Fruit fly (Drosophila melanogaster) whole organism, embryonic: Measurements from ENCODE around the gene ida.
A peak's percentile ranks its signal among the peaks of the same experiment; 100 is the strongest.

Source experiments
- Aef1 ChIP-seq: fragments of 200-800 bp; sonication (Bioruptor generic); IDR thresholded peaks from 3 replicates; pipeline ENCODE4 v1.3.6; 2022; ENCODE audit warnings: missing biosample characterization, missing genetic modification characterization
- Atf-2 ChIP-seq: fragments of 200-800 bp; sonication (Bioruptor generic); optimal IDR thresholded peaks from 2 replicates; lab custom pipeline; 2016; ENCODE audit warnings: missing biosample characterization, missing genetic modification characterization
- CG10654 ChIP-seq: fragments of 200-800 bp; sonication (Bioruptor generic); optimal IDR thresholded peaks from 2 replicates; lab custom pipeline; 2016; ENCODE audit warnings: missing biosample characterization, missing genetic modification characterization
- CG14441 ChIP-seq: fragments of 200-800 bp; sonication (Bioruptor generic); IDR thresholded peaks from 2 replicates; pipeline ENCODE4 v1.3.6; 2022; ENCODE audit warnings: missing biosample characterization, missing genetic modification characterization
- CG1647 ChIP-seq: fragments of 200-800 bp; sonication (Bioruptor generic); optimal IDR thresholded peaks from 3 replicates; lab custom pipeline; 2016; ENCODE audit warnings: missing biosample characterization, missing genetic modification characterization
- CG16779 ChIP-seq: fragments of 200-800 bp; sonication (Bioruptor generic); IDR thresholded peaks from 2 replicates; pipeline ENCODE4 v1.3.6; 2022; ENCODE audit warnings: missing biosample characterization, missing genetic modification characterization
- CG18011 ChIP-seq: fragments of 200-800 bp; sonication (Bioruptor generic); optimal IDR thresholded peaks from 2 replicates; lab custom pipeline; 2017; ENCODE audit warnings: missing biosample characterization, missing genetic modification characterization, mild to moderate bottlenecking, moderate library complexity, missing genotype
- CG18619 ChIP-seq: fragments of 200-800 bp; sonication (Bioruptor generic); optimal IDR thresholded peaks from 3 replicates; lab custom pipeline; 2017; ENCODE audit warnings: missing biosample characterization, mild to moderate bottlenecking, missing genetic modification characterization
- CG2678 ChIP-seq: fragments of 200-800 bp; sonication (Bioruptor generic); optimal IDR thresholded peaks from 3 replicates; lab custom pipeline; 2019; ENCODE audit warnings: missing biosample characterization, mild to moderate bottlenecking, missing genetic modification characterization, moderate library complexity
- CG3838 ChIP-seq: fragments of 200-800 bp; sonication (Bioruptor generic); optimal IDR thresholded peaks from 3 replicates; lab custom pipeline; 2016; ENCODE audit warnings: missing biosample characterization, missing genetic modification characterization
- CG3995 ChIP-seq: fragments of 200-800 bp; sonication (Bioruptor generic); optimal IDR thresholded peaks from 3 replicates; lab custom pipeline; 2016; ENCODE audit warnings: missing biosample characterization, missing genetic modification characterization
- CG4282 ChIP-seq: fragments of 200-800 bp; sonication (Bioruptor generic); optimal IDR thresholded peaks from 2 replicates; lab custom pipeline; 2016; ENCODE audit warnings: missing biosample characterization, missing genetic modification characterization
- CG4820 ChIP-seq: fragments of 200-800 bp; sonication (Bioruptor generic); optimal IDR thresholded peaks from 3 replicates; lab custom pipeline; 2016; ENCODE audit warnings: missing biosample characterization, missing genetic modification characterization
- CG6654 ChIP-seq: fragments of 200-800 bp; sonication (Bioruptor generic); optimal IDR thresholded peaks from 2 replicates; lab custom pipeline; 2017; ENCODE audit warnings: missing biosample characterization, mild to moderate bottlenecking, missing genetic modification characterization
- CG6791 ChIP-seq: fragments of 200-800 bp; sonication (Bioruptor generic); IDR thresholded peaks from 3 replicates; pipeline ENCODE4 v1.3.6; 2022; ENCODE audit warnings: missing biosample characterization, missing genetic modification characterization; ENCODE audit not compliant: partially characterized antibody
- CG7372 ChIP-seq: fragments of 200-800 bp; sonication (Bioruptor generic); IDR thresholded peaks from 2 replicates; pipeline ENCODE4 v1.3.6; 2022; ENCODE audit warnings: missing biosample characterization, missing genetic modification characterization
- CG8388 ChIP-seq: fragments of 200-800 bp; sonication (Bioruptor generic); optimal IDR thresholded peaks from 2 replicates; lab custom pipeline; 2019; ENCODE audit warnings: missing biosample characterization, mild to moderate bottlenecking, missing genetic modification characterization, moderate library complexity
- CrebB ChIP-seq: fragments of 200-800 bp; sonication (Bioruptor generic); optimal IDR thresholded peaks from 3 replicates; lab custom pipeline; 2018; ENCODE audit warnings: missing biosample characterization, mild to moderate bottlenecking, missing genetic modification characterization
- Dad ChIP-seq: fragments of 200-800 bp; sonication (Bioruptor generic); optimal IDR thresholded peaks from 3 replicates; lab custom pipeline; 2016; ENCODE audit warnings: missing biosample characterization, missing genetic modification characterization
- Dip2 ChIP-seq: fragments of 200-800 bp; sonication (Bioruptor generic); IDR thresholded peaks from 2 replicates; pipeline ENCODE4 v1.3.6; 2022; ENCODE audit warnings: missing biosample characterization, missing genetic modification characterization
- Dp ChIP-seq: fragments of 200-800 bp; sonication (Bioruptor generic); optimal IDR thresholded peaks from 2 replicates; lab custom pipeline; 2018; ENCODE audit warnings: missing biosample characterization, mild to moderate bottlenecking, missing genetic modification characterization, moderate library complexity
- Ets65A ChIP-seq: fragments of 200-800 bp; sonication (Bioruptor generic); peaks from one replicate; lab custom pipeline; 2016; ENCODE audit warnings: missing biosample characterization, missing genetic modification characterization
- Ets97D ChIP-seq: fragments of 200-800 bp; sonication (Bioruptor generic); optimal IDR thresholded peaks from 3 replicates; lab custom pipeline; 2016; ENCODE audit warnings: missing biosample characterization, missing genetic modification characterization
- Fer3 ChIP-seq: fragments of 200-800 bp; sonication (Bioruptor generic); optimal IDR thresholded peaks from 2 replicates; lab custom pipeline; 2018; ENCODE audit warnings: missing biosample characterization, mild to moderate bottlenecking, missing genetic modification characterization, moderate library complexity
- Gug ChIP-seq: fragments of 200-800 bp; sonication (Bioruptor generic); IDR thresholded peaks from 4 replicates; pipeline ENCODE4 v1.3.6; 2022; ENCODE audit warnings: missing biosample characterization, missing genetic modification characterization
- HLH4C ChIP-seq: fragments of 200-800 bp; sonication (Bioruptor generic); IDR thresholded peaks from 3 replicates; pipeline ENCODE4 v1.3.6; 2022; ENCODE audit warnings: missing biosample characterization, missing genetic modification characterization; ENCODE audit not compliant: partially characterized antibody
- Hey ChIP-seq: fragments of 200-800 bp; sonication (Bioruptor generic); optimal IDR thresholded peaks from 3 replicates; lab custom pipeline; 2018; ENCODE audit warnings: missing biosample characterization, mild to moderate bottlenecking, missing genetic modification characterization
- Mrtf ChIP-seq: fragments of 200-800 bp; sonication (Bioruptor generic); IDR thresholded peaks from 3 replicates; pipeline ENCODE4 v1.3.6; 2022; ENCODE audit warnings: missing biosample characterization, missing genetic modification characterization
- NC2β ChIP-seq: fragments of 200-800 bp; sonication (Bioruptor generic); optimal IDR thresholded peaks from 2 replicates; lab custom pipeline; 2016; ENCODE audit warnings: missing biosample characterization, missing genetic modification characterization
- NFAT ChIP-seq: fragments of 200-800 bp; sonication (Bioruptor generic); IDR thresholded peaks from 2 replicates; pipeline ENCODE4 v1.3.6; 2022; ENCODE audit warnings: missing biosample characterization, missing genetic modification characterization
- Nf-YB ChIP-seq: fragments of 200-800 bp; sonication (Bioruptor generic); optimal IDR thresholded peaks from 3 replicates; lab custom pipeline; 2019; ENCODE audit warnings: missing biosample characterization, mild to moderate bottlenecking, missing genetic modification characterization, moderate library complexity
- Optix ChIP-seq: fragments of 200-800 bp; sonication (Bioruptor generic); IDR thresholded peaks from 3 replicates; pipeline ENCODE4 v1.3.6; 2022; ENCODE audit warnings: missing biosample characterization, missing genetic modification characterization
- Sin3A ChIP-seq: fragments of >200 bp; optimal IDR thresholded peaks from 2 replicates; lab custom pipeline; 2018
- ase ChIP-seq: fragments of 200-800 bp; sonication (Bioruptor generic); IDR thresholded peaks from 3 replicates; pipeline ENCODE4 v1.3.6; 2022; ENCODE audit warnings: missing biosample characterization, missing genetic modification characterization
- bcd ChIP-seq: fragments of 200-800 bp; sonication (Bioruptor generic); optimal IDR thresholded peaks from 2 replicates; lab custom pipeline; 2017; ENCODE audit warnings: missing biosample characterization, mild to moderate bottlenecking, missing genetic modification characterization
- ci ChIP-seq: fragments of 200-800 bp; sonication (Bioruptor generic); IDR thresholded peaks from 3 replicates; pipeline ENCODE4 v1.3.6; 2022; ENCODE audit warnings: missing biosample characterization, missing genetic modification characterization
- disco-r ChIP-seq: fragments of 200-800 bp; sonication (Bioruptor generic); optimal IDR thresholded peaks from 2 replicates; lab custom pipeline; 2016; ENCODE audit warnings: missing biosample characterization, missing genetic modification characterization
- exex ChIP-seq: fragments of 200-800 bp; sonication (Bioruptor generic); optimal IDR thresholded peaks from 4 replicates; lab custom pipeline; 2018; ENCODE audit warnings: missing biosample characterization, mild to moderate bottlenecking, missing genetic modification characterization, moderate library complexity
- fd96Cb ChIP-seq: fragments of 200-800 bp; sonication (Bioruptor generic); optimal IDR thresholded peaks from 2 replicates; lab custom pipeline; 2018; ENCODE audit warnings: missing biosample characterization, mild to moderate bottlenecking, missing genetic modification characterization, moderate library complexity
- grn ChIP-seq: fragments of 200-800 bp; sonication (Bioruptor generic); optimal IDR thresholded peaks from 3 replicates; lab custom pipeline; 2017; ENCODE audit warnings: missing biosample characterization, missing genetic modification characterization
- gro ChIP-seq: fragments of 200-800 bp; sonication (Bioruptor generic); optimal IDR thresholded peaks from 2 replicates; lab custom pipeline; 2016; ENCODE audit warnings: missing biosample characterization, missing genetic modification characterization
- hkb ChIP-seq, 2 experiments: fragments of 200-800 bp in 1 of 2; fragments of >200 bp in 1 of 2; sonication (Bioruptor generic) in 1 of 2; IDR thresholded peaks in 1 of 2; optimal IDR thresholded peaks in 1 of 2; 2 replicates each; pipeline versions ENCODE4 v1.3.6 to Lab custom; 2017 to 2022; ENCODE audit warnings: missing biosample characterization in 1 of 2, missing genetic modification characterization in 1 of 2
- lilli ChIP-seq: fragments of 200-800 bp; sonication (Bioruptor generic); optimal IDR thresholded peaks from 3 replicates; lab custom pipeline; 2016; ENCODE audit warnings: missing biosample characterization, missing genetic modification characterization
- maf-S ChIP-seq: fragments of 200-800 bp; sonication (Bioruptor generic); optimal IDR thresholded peaks from 2 replicates; lab custom pipeline; 2016; ENCODE audit warnings: missing biosample characterization, missing genetic modification characterization
- mirr ChIP-seq: fragments of 200-800 bp; sonication (Bioruptor generic); optimal IDR thresholded peaks from 3 replicates; lab custom pipeline; 2018; ENCODE audit warnings: missing biosample characterization, mild to moderate bottlenecking, missing genetic modification characterization
- prd ChIP-seq, 3 experiments: fragments of >200 bp in 2 of 3; fragments of 200-800 bp in 1 of 3; sonication (Bioruptor generic) in 1 of 3; optimal IDR thresholded peaks in 2 of 3; IDR thresholded peaks in 1 of 3; 2 replicates in 2 of 3; 3 replicates in 1 of 3; pipeline versions ENCODE4 v1.3.6 to Lab custom; 2017 to 2022; ENCODE audit warnings: missing biosample characterization in 1 of 3, missing genetic modification characterization in 1 of 3
- slp2 ChIP-seq: fragments of 200-800 bp; sonication (Bioruptor generic); optimal IDR thresholded peaks from 2 replicates; lab custom pipeline; 2016; ENCODE audit warnings: missing biosample characterization, missing genetic modification characterization
- sna ChIP-seq: fragments of 200-800 bp; sonication (Bioruptor generic); IDR thresholded peaks from 2 replicates; pipeline ENCODE4 v1.3.6; 2022; ENCODE audit warnings: missing biosample characterization, missing genetic modification characterization; ENCODE audit not compliant: partially characterized antibody
- toy ChIP-seq: fragments of 200-800 bp; sonication (Bioruptor generic); IDR thresholded peaks from 2 replicates; pipeline ENCODE4 v1.3.6; 2022; ENCODE audit warnings: missing biosample characterization, missing genetic modification characterization
- trh ChIP-seq: fragments of 200-800 bp; sonication (Bioruptor generic); optimal IDR thresholded peaks from 2 replicates; lab custom pipeline; 2016; ENCODE audit warnings: missing biosample characterization, missing genetic modification characterization
- unpg ChIP-seq: fragments of 200-800 bp; sonication (Bioruptor generic); optimal IDR thresholded peaks from 3 replicates; lab custom pipeline; 2018; ENCODE audit warnings: missing biosample characterization, mild to moderate bottlenecking, missing genetic modification characterization, moderate library complexity
- wek ChIP-seq: fragments of 200-800 bp; sonication (Bioruptor generic); optimal IDR thresholded peaks from 3 replicates; lab custom pipeline; 2018; ENCODE audit warnings: missing biosample characterization, mild to moderate bottlenecking, missing genetic modification characterization, moderate library complexity

Gene ida

DNA sequence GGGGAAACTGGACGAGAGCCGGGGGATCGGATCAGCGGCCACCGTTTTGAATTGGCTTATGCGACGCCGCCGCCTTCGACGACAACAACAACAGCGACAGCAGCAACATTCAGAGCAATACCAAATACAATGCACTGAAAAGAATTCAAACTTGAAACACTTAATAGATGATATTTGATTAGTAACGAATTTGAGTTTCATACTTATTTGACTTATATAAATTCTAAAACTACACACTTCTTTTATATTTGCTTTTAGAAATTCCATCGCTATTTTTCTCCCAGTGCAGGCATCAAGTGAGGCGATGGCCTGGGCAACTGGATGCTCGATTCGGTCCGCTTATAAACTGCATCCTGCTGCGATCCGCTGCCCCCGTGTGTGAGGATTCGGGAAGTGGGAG lies 37.1 kb upstream of the ida start (continued):
- no peak for TF ChIP-seq CG3838 (GFP tag; lab: Kevin White, UChicago)
- TF ChIP-seq slp2 (GFP tag; lab: Kevin White, UChicago) = no peak
- no peak for TF ChIP-seq CG1647 (GFP tag; lab: Kevin White, UChicago)
- TF ChIP-seq CG14441 (GFP tag; lab: Robert Waterston, UW) = no peak
- TF ChIP-seq gro (GFP tag; lab: Kevin White, UChicago) = no peak
- TF ChIP-seq sna (GFP tag; lab: Robert Waterston, UW) = no peak
- TF ChIP-seq Ets65A (GFP tag; lab: Kevin White, UChicago) = no peak
- TF ChIP-seq Mrtf (GFP tag; lab: Robert Waterston, UW) = no peak
- TF ChIP-seq Optix (GFP tag; lab: Robert Waterston, UW) = no peak
- no peak for TF ChIP-seq trh (GFP tag; lab: Kevin White, UChicago)
- TF ChIP-seq unpg (GFP tag; lab: Kevin White, UChicago) = peak; percentile 39
- no peak for TF ChIP-seq Nf-YB (GFP tag; lab: Kevin White, UChicago)
- no peak for TF ChIP-seq CG3995 (GFP tag; lab: Kevin White, UChicago)
- TF ChIP-seq CG10654 (GFP tag; lab: Kevin White, UChicago) = no peak
- TF ChIP-seq Ets97D = no peak
- no peak for TF ChIP-seq Gug
- TF ChIP-seq exex = no peak
- no peak for TF ChIP-seq Aef1 (GFP tag; lab: Robert Waterston, UW)
- no peak for TF ChIP-seq HLH4C (GFP tag; lab: Robert Waterston, UW)
- TF ChIP-seq prd (optimal IDR thresholded peaks at IDR 0.05; lab: Kevin White, UChicago) = no peak
- peak; percentile 64 for TF ChIP-seq prd (GFP tag; IDR thresholded peaks at IDR 0.05; lab: Robert Waterston, UW)
- no peak for TF ChIP-seq wek
- no peak for TF ChIP-seq Dp (GFP tag; lab: Kevin White, UChicago)
- TF ChIP-seq Sin3A = no peak
- TF ChIP-seq ci (GFP tag; lab: Robert Waterston, UW) = no peak
- no peak for TF ChIP-seq grn
- TF ChIP-seq fd96Cb (tag; lab: Kevin White, UChicago) = no peak
- no peak for TF ChIP-seq Hey
- no peak for TF ChIP-seq Fer3
- TF ChIP-seq CG8388 (GFP tag; lab: Kevin White, UChicago) = peak; percentile 29
- no peak for TF ChIP-seq NC2β (GFP tag; lab: Kevin White, UChicago)
- TF ChIP-seq Dip2 (GFP tag; lab: Robert Waterston, UW) = no peak
- no peak for TF ChIP-seq bcd (GFP tag; lab: Kevin White, UChicago)
- TF ChIP-seq CG4282 (GFP tag; lab: Kevin White, UChicago) = no peak
- no peak for TF ChIP-seq NFAT
- no peak for TF ChIP-seq CG6791 (GFP tag; lab: Robert Waterston, UW)
- no peak for TF ChIP-seq CG2678
- no peak for TF ChIP-seq hkb (optimal IDR thresholded peaks at IDR 0.05; lab: Kevin White, UChicago)
- 0 out of 2 replicates have a peak, but pooled peaks have one; percentile 38 for TF ChIP-seq hkb (GFP tag; IDR thresholded peaks at IDR 0.05; lab: Robert Waterston, UW)
- no peak for TF ChIP-seq CrebB (tag; lab: Kevin White, UChicago)
- no peak for TF ChIP-seq maf-S (GFP tag; lab: Kevin White, UChicago)
- TF ChIP-seq Atf-2 (GFP tag; lab: Kevin White, UChicago) = no peak
- TF ChIP-seq CG4820 (GFP tag; lab: Kevin White, UChicago) = peak; percentile 9
- no peak for TF ChIP-seq toy (GFP tag; lab: Robert Waterston, UW)
- TF ChIP-seq CG18619 (GFP tag; lab: Kevin White, UChicago) = no peak
- TF ChIP-seq CG6654 (GFP tag; lab: Kevin White, UChicago) = no peak
- 0 out of 3 replicates have a peak, but pooled peaks have one; percentile 37 for TF ChIP-seq ase
- no peak for TF ChIP-seq disco-r (GFP tag; lab: Kevin White, UChicago)
- no peak for TF ChIP-seq Dad (GFP tag; lab: Kevin White, UChicago)
- TF ChIP-seq CG16779 (GFP tag; lab: Robert Waterston, UW) = no peak
- TF ChIP-seq lilli (GFP tag; lab: Kevin White, UChicago) = no peak
- TF ChIP-seq CG7372 = no peak
- TF ChIP-seq CG18011 (GFP tag; lab: Kevin White, UChicago) = no peak
- no peak for TF ChIP-seq mirr (GFP tag; lab: Kevin White, UChicago)
